Worm (Caenorhabditis elegans) whole organism, midembryonic: Measurements from ENCODE around the gene C06G3.8.

Experiments used
- T22C8.4 ChIP-seq: fragments of 200-800 bp; sonication (Bioruptor generic); IDR thresholded peaks from 2 replicates; pipeline ENCODE4 v1.3.6; 2022; ENCODE audit warnings: missing genetic modification characterization, missing compliant biosample characterization
- cog-1 ChIP-seq: sonication (generic microtip); optimal IDR thresholded peaks from 2 replicates; lab custom pipeline; 2016; ENCODE audit warnings: missing genetic modification characterization, missing compliant biosample characterization
- klf-2 ChIP-seq: fragments of 200-800 bp; sonication (Bioruptor generic); conservative IDR thresholded peaks from 2 replicates; pipeline ENCODE4 v1.3.6; 2022; ENCODE audit warnings: missing genetic modification reagents, missing genetic modification characterization, missing compliant biosample characterization
- tab-1 ChIP-seq: fragments of 200-800 bp; sonication (Bioruptor generic); IDR thresholded peaks from 2 replicates; pipeline ENCODE4 v1.3.6; 2022; ENCODE audit warnings: missing genetic modification characterization, missing compliant biosample characterization

ce11 chrIV:7031019-7031418 lies 1.3 kb downstream of the C06G3.8 start:
- TF ChIP-seq klf-2 (GFP tag; lab: Robert Waterston, UW): no peak
- no peak for TF ChIP-seq tab-1 (GFP tag; lab: Robert Waterston, UW)
- no peak for TF ChIP-seq cog-1
- TF ChIP-seq T22C8.4 (GFP tag; lab: Robert Waterston, UW): no peak
